Fruit fly (Drosophila melanogaster) whole organism, embryonic: ENCODE data around the gene mol.

Experiments used
- Atf6 ChIP-seq: fragments of 200-800 bp; sonication (Bioruptor generic); IDR thresholded peaks from 2 replicates; pipeline ENCODE4 v1.3.6; 2022; ENCODE audit warnings: missing biosample characterization, missing genetic modification characterization
- CG10267 ChIP-seq: fragments of 200-800 bp; sonication (Bioruptor generic); optimal IDR thresholded peaks from 2 replicates; lab custom pipeline; 2018; ENCODE audit warnings: missing biosample characterization, mild to moderate bottlenecking, missing genetic modification characterization, moderate library complexity
- CG10462 ChIP-seq: fragments of 200-800 bp; sonication (Bioruptor generic); optimal IDR thresholded peaks from 2 replicates; lab custom pipeline; 2016; ENCODE audit warnings: missing biosample characterization, missing genetic modification characterization
- CG12744 ChIP-seq: fragments of 200-800 bp; sonication (Bioruptor generic); optimal IDR thresholded peaks from 2 replicates; lab custom pipeline; 2016; ENCODE audit warnings: missing biosample characterization, missing genetic modification characterization
- CG12769 ChIP-seq: fragments of 200-800 bp; sonication (Bioruptor generic); optimal IDR thresholded peaks from 2 replicates; lab custom pipeline; 2019; ENCODE audit warnings: missing biosample characterization, mild to moderate bottlenecking, missing genetic modification characterization, moderate library complexity
- CG14014 ChIP-seq: fragments of 200-800 bp; sonication (Bioruptor generic); IDR thresholded peaks from 2 replicates; pipeline ENCODE4 v1.3.6; 2022; ENCODE audit warnings: missing biosample characterization, missing genetic modification characterization
- CG15479 ChIP-seq: fragments of 200-800 bp; sonication (Bioruptor generic); optimal IDR thresholded peaks from 3 replicates; lab custom pipeline; 2019; ENCODE audit warnings: missing biosample characterization, mild to moderate bottlenecking, missing genetic modification characterization, moderate library complexity
- CG15696 ChIP-seq: fragments of 200-800 bp; sonication (Bioruptor generic); optimal IDR thresholded peaks from 2 replicates; lab custom pipeline; 2019; ENCODE audit warnings: missing biosample characterization, mild to moderate bottlenecking, missing genetic modification characterization, moderate library complexity
- CG1647 ChIP-seq: fragments of 200-800 bp; sonication (Bioruptor generic); optimal IDR thresholded peaks from 3 replicates; lab custom pipeline; 2016; ENCODE audit warnings: missing biosample characterization, missing genetic modification characterization
- CG17385 ChIP-seq: fragments of 200-800 bp; sonication (Bioruptor generic); optimal IDR thresholded peaks from 3 replicates; lab custom pipeline; 2018; ENCODE audit warnings: missing biosample characterization, mild to moderate bottlenecking, missing genetic modification characterization
- CG2129 ChIP-seq: fragments of 200-800 bp; sonication (Bioruptor generic); IDR thresholded peaks from 2 replicates; pipeline ENCODE4 v1.3.6; 2022; ENCODE audit warnings: missing biosample characterization, missing genetic modification characterization; ENCODE audit not compliant: partially characterized antibody
- CG2199 ChIP-seq: fragments of 200-800 bp; sonication (Bioruptor generic); IDR thresholded peaks from 3 replicates; pipeline ENCODE4 v1.3.6; 2022; ENCODE audit warnings: missing biosample characterization, missing genetic modification characterization
- CG2875 ChIP-seq: fragments of 200-800 bp; sonication (Bioruptor generic); optimal IDR thresholded peaks from 2 replicates; lab custom pipeline; 2017; ENCODE audit warnings: missing biosample characterization, mild to moderate bottlenecking, missing genetic modification characterization, missing genetic modification reagents
- CG30403 ChIP-seq: fragments of 200-800 bp; sonication (Bioruptor generic); optimal IDR thresholded peaks from 3 replicates; lab custom pipeline; 2016; ENCODE audit warnings: missing biosample characterization, missing genetic modification characterization
- CG3281 ChIP-seq: fragments of 200-800 bp; sonication (Bioruptor generic); optimal IDR thresholded peaks from 3 replicates; lab custom pipeline; 2017; ENCODE audit warnings: missing biosample characterization, mild to moderate bottlenecking, missing genetic modification characterization
- CG33213 ChIP-seq: fragments of 200-800 bp; sonication (Bioruptor generic); optimal IDR thresholded peaks from 3 replicates; lab custom pipeline; 2016; ENCODE audit warnings: missing biosample characterization, missing genetic modification characterization
- CG4360 ChIP-seq: fragments of 200-800 bp; sonication (Bioruptor generic); IDR thresholded peaks from 2 replicates; pipeline ENCODE4 v1.3.6; 2022; ENCODE audit warnings: missing biosample characterization, missing genetic modification characterization
- CG4424 ChIP-seq: fragments of 200-800 bp; sonication (Bioruptor generic); optimal IDR thresholded peaks from 3 replicates; lab custom pipeline; 2016; ENCODE audit warnings: missing biosample characterization, missing genetic modification characterization
- CG4730 ChIP-seq: fragments of 200-800 bp; sonication (Bioruptor generic); IDR thresholded peaks from 2 replicates; pipeline ENCODE4 v1.3.6; 2022; ENCODE audit warnings: missing biosample characterization, missing genetic modification characterization
- CG7357 ChIP-seq: fragments of 200-800 bp; sonication (Bioruptor generic); IDR thresholded peaks from 3 replicates; pipeline ENCODE4 v1.3.6; 2022; ENCODE audit warnings: missing biosample characterization, missing genetic modification characterization
- CG8290 ChIP-seq, 3 experiments: fragments of 200-800 bp; sonication (Bioruptor generic); optimal IDR thresholded peaks; 2 replicates each; lab custom pipeline; 2016 to 2019; ENCODE audit warnings: missing biosample characterization in 3 of 3, missing genetic modification characterization in 3 of 3, mild to moderate bottlenecking in 2 of 3, moderate library complexity in 1 of 3
- CG8359 ChIP-seq: fragments of 200-800 bp; sonication (Bioruptor generic); optimal IDR thresholded peaks from 2 replicates; lab custom pipeline; 2017; ENCODE audit warnings: missing biosample characterization, mild to moderate bottlenecking, missing genetic modification characterization, borderline replicate concordance
- CHES-1-like ChIP-seq: fragments of 200-800 bp; sonication (Bioruptor generic); optimal IDR thresholded peaks from 2 replicates; lab custom pipeline; 2016; ENCODE audit warnings: missing biosample characterization, missing genetic modification characterization
- Dfd ChIP-seq, 2 experiments: fragments of >200 bp; optimal IDR thresholded peaks; 2 replicates each; lab custom pipeline; 2017; ENCODE audit warnings: missing biosample characterization in 2 of 2, missing genetic modification characterization in 2 of 2
- Dref ChIP-seq: fragments of 200-800 bp; sonication (Bioruptor generic); IDR thresholded peaks from 2 replicates; pipeline ENCODE4 v1.3.6; 2022; ENCODE audit warnings: missing biosample characterization, missing genetic modification characterization
- ERR ChIP-seq: fragments of 200-800 bp; sonication (Bioruptor generic); optimal IDR thresholded peaks from 2 replicates; lab custom pipeline; 2016; ENCODE audit warnings: missing biosample characterization, missing genetic modification characterization
- HLHmδ ChIP-seq: fragments of 200-800 bp; sonication (Bioruptor generic); optimal IDR thresholded peaks from 2 replicates; lab custom pipeline; 2018; ENCODE audit warnings: missing biosample characterization, mild to moderate bottlenecking, missing genetic modification characterization, moderate library complexity
- Hr39 ChIP-seq: fragments of >200 bp; optimal IDR thresholded peaks from 2 replicates; lab custom pipeline; 2017
- Lim3 ChIP-seq: fragments of 200-800 bp; sonication (Bioruptor generic); IDR thresholded peaks from 2 replicates; pipeline ENCODE4 v1.3.6; 2022; ENCODE audit warnings: missing biosample characterization, missing genetic modification characterization
- Meics ChIP-seq: fragments of 200-800 bp; sonication (Bioruptor generic); optimal IDR thresholded peaks from 2 replicates; lab custom pipeline; 2017; ENCODE audit warnings: missing biosample characterization, mild to moderate bottlenecking, missing genetic modification characterization
- NK7.1 ChIP-seq: fragments of 200-800 bp; sonication (Bioruptor generic); optimal IDR thresholded peaks from 3 replicates; lab custom pipeline; 2016; ENCODE audit warnings: missing biosample characterization, missing genetic modification characterization
- Pdp1 ChIP-seq, 2 experiments: fragments of 200-800 bp; sonication (Bioruptor generic); optimal IDR thresholded peaks; 3 replicates each; lab custom pipeline; 2016; ENCODE audit warnings: missing biosample characterization in 2 of 2, missing genetic modification characterization in 2 of 2, mild to moderate bottlenecking in 1 of 2, moderate library complexity in 1 of 2
- Ravus ChIP-seq: fragments of 200-800 bp; sonication (Bioruptor generic); IDR thresholded peaks from 2 replicates; pipeline ENCODE4 v1.3.6; 2022; ENCODE audit warnings: missing biosample characterization, missing genetic modification characterization
- TFAM ChIP-seq: fragments of 200-800 bp; sonication (Bioruptor generic); optimal IDR thresholded peaks from 2 replicates; lab custom pipeline; 2017; ENCODE audit warnings: missing biosample characterization, missing genetic modification characterization, inconsistent platforms
- Trl ChIP-seq, 3 experiments: fragments of >200 bp in 2 of 3; fragments of 200-800 bp in 1 of 3; sonication (Bioruptor generic) in 1 of 3; optimal IDR thresholded peaks; 2 replicates in 1 of 3; 3 replicates in 2 of 3; lab custom pipeline; 2016 to 2017; ENCODE audit warnings: missing biosample characterization in 1 of 3, missing genetic modification characterization in 1 of 3
- Xbp1 ChIP-seq: fragments of 200-800 bp; sonication (Bioruptor generic); optimal IDR thresholded peaks from 3 replicates; lab custom pipeline; 2016; ENCODE audit warnings: missing biosample characterization, mild to moderate bottlenecking, missing genetic modification characterization
- ac ChIP-seq: fragments of 200-800 bp; sonication (Bioruptor generic); optimal IDR thresholded peaks from 3 replicates; lab custom pipeline; 2017; ENCODE audit warnings: missing biosample characterization, mild to moderate bottlenecking, missing genetic modification characterization
- chinmo ChIP-seq: fragments of 200-800 bp; sonication (Bioruptor generic); IDR thresholded peaks from 4 replicates; pipeline ENCODE4 v1.3.6; 2022; ENCODE audit warnings: missing biosample characterization, missing genetic modification characterization; ENCODE audit not compliant: partially characterized antibody
- dati ChIP-seq: fragments of 200-800 bp; sonication (Bioruptor generic); IDR thresholded peaks from 2 replicates; pipeline ENCODE4 v1.3.6; 2022; ENCODE audit warnings: missing biosample characterization, missing genetic modification characterization
- ems ChIP-seq: fragments of 200-800 bp; sonication (Bioruptor generic); optimal IDR thresholded peaks from 3 replicates; lab custom pipeline; 2016; ENCODE audit warnings: missing biosample characterization, missing genetic modification characterization
- ftz-f1 ChIP-seq: fragments of 200-800 bp; sonication (Bioruptor generic); optimal IDR thresholded peaks from 2 replicates; lab custom pipeline; 2016; ENCODE audit warnings: missing biosample characterization, missing genetic modification characterization
- h ChIP-seq: fragments of >200 bp; optimal IDR thresholded peaks from 2 replicates; lab custom pipeline; 2017
- hbn ChIP-seq: fragments of 200-800 bp; sonication (Bioruptor generic); IDR thresholded peaks from 2 replicates; pipeline ENCODE4 v1.3.6; 2022; ENCODE audit warnings: missing biosample characterization, missing genetic modification characterization; ENCODE audit not compliant: partially characterized antibody
- ken ChIP-seq: fragments of 200-800 bp; sonication (Bioruptor generic); IDR thresholded peaks from 3 replicates; pipeline ENCODE4 v1.3.6; 2022; ENCODE audit warnings: missing biosample characterization, missing genetic modification characterization
- kni ChIP-seq: fragments of 200-800 bp; sonication (Bioruptor generic); optimal IDR thresholded peaks from 3 replicates; lab custom pipeline; 2017; ENCODE audit warnings: mild to moderate bottlenecking, missing biosample characterization, missing genetic modification reagents, missing genetic modification characterization
- nau ChIP-seq: fragments of 200-800 bp; sonication (Bioruptor generic); optimal IDR thresholded peaks from 3 replicates; lab custom pipeline; 2017; ENCODE audit warnings: missing biosample characterization, mild to moderate bottlenecking, missing genetic modification characterization, missing genetic modification reagents
- nerfin-1 ChIP-seq: fragments of 200-800 bp; sonication (Bioruptor generic); optimal IDR thresholded peaks from 3 replicates; lab custom pipeline; 2019; ENCODE audit warnings: missing biosample characterization, mild to moderate bottlenecking, missing genetic modification characterization, moderate library complexity
- pfk ChIP-seq: fragments of 200-800 bp; sonication (Bioruptor generic); optimal IDR thresholded peaks from 2 replicates; lab custom pipeline; 2018; ENCODE audit warnings: missing biosample characterization, mild to moderate bottlenecking, missing genetic modification characterization, moderate library complexity
- pzg ChIP-seq: fragments of 200-800 bp; sonication (Bioruptor generic); optimal IDR thresholded peaks from 3 replicates; lab custom pipeline; 2018; ENCODE audit warnings: missing biosample characterization, mild to moderate bottlenecking, missing genetic modification characterization, moderate library complexity
- usp ChIP-seq: fragments of >200 bp; optimal IDR thresholded peaks from 2 replicates; lab custom pipeline; 2017; ENCODE audit warnings: missing biosample characterization, missing genetic modification characterization

The mol gene

dm6 chr2L:15009703-15010102, 12.3 kb upstream of the mol start, which contains the start of the genes THG and Rnmt (continued):
- TF ChIP-seq CG14014 = peak; percentile 86
- peak; percentile 58 for TF ChIP-seq CG12744 (GFP tag; lab: Kevin White, UChicago)
- TF ChIP-seq Dfd (GFP tag; optimal IDR thresholded peaks at IDR 0.05; lab: Kevin White, UChicago) = no peak
- TF ChIP-seq Lim3 (GFP tag; lab: Robert Waterston, UW) = peak; percentile 38; the same call in 1 of the 2 replicates
- TF ChIP-seq h (lab: Kevin White, UChicago) = no peak
- TF ChIP-seq TFAM (GFP tag; lab: Kevin White, UChicago) = no peak
- TF ChIP-seq CG12769 = peak; percentile 79
- TF ChIP-seq usp (GFP tag; lab: Kevin White, UChicago) = no peak
- TF ChIP-seq CG15696 (tag; lab: Kevin White, UChicago) = peak; percentile 82
- peak; percentile 91 for TF ChIP-seq Xbp1 (GFP tag; lab: Kevin White, UChicago)
- peak; percentile 44 for TF ChIP-seq CG33213 (GFP tag; lab: Kevin White, UChicago)
- no peak for TF ChIP-seq Hr39 (lab: Kevin White, UChicago)
- no peak for TF ChIP-seq chinmo (GFP tag; lab: Robert Waterston, UW)
- no peak; the same call in 2 of the 3 replicates for TF ChIP-seq CG7357 (GFP tag; lab: Robert Waterston, UW)
- TF ChIP-seq CG1647 (GFP tag; lab: Kevin White, UChicago) = peak; percentile 54
- TF ChIP-seq Dref (GFP tag; lab: Robert Waterston, UW) = peak; percentile 82
- TF ChIP-seq CG8290 (GFP tag; optimal IDR thresholded peaks at IDR 0.05; lab: Kevin White, UChicago) = peak; percentile 77
- TF ChIP-seq CG8290 (tag; optimal IDR thresholded peaks at IDR 0.05; lab: Kevin White, UChicago) = peak; percentile 6 to 58
- TF ChIP-seq hbn (GFP tag; lab: Robert Waterston, UW) = peak; percentile 83
- peak; percentile 55 for TF ChIP-seq nau
- peak; percentile 82 for TF ChIP-seq CG4424 (GFP tag; lab: Kevin White, UChicago)
- TF ChIP-seq CG10462 (GFP tag; lab: Kevin White, UChicago) = peak; percentile 71
- peak; percentile 87 for TF ChIP-seq Atf6
- peak; percentile 31 for TF ChIP-seq ERR (GFP tag; lab: Kevin White, UChicago)
- TF ChIP-seq kni = no peak
- peak; percentile 0 for TF ChIP-seq NK7.1 (GFP tag; lab: Kevin White, UChicago)
- peak; percentile 87 for TF ChIP-seq CG2129 (GFP tag; lab: Robert Waterston, UW)
- peak; percentile 73 for TF ChIP-seq CG4730 (GFP tag; lab: Robert Waterston, UW)
- TF ChIP-seq CG8359 (GFP tag; lab: Kevin White, UChicago) = peak; percentile 4
- peak; percentile 26 for TF ChIP-seq ftz-f1
- TF ChIP-seq ems (GFP tag; lab: Kevin White, UChicago) = peak; percentile 78
- 0 out of 2 replicates have a peak, but pooled peaks have one; percentile 37 for TF ChIP-seq dati (GFP tag; lab: Robert Waterston, UW)
- peak; percentile 77 for TF ChIP-seq CG17385 (GFP tag; lab: Kevin White, UChicago)
- TF ChIP-seq CG2875 = peak; percentile 45
- TF ChIP-seq Meics (GFP tag; lab: Kevin White, UChicago) = peak; percentile 72
- no peak for TF ChIP-seq Trl (optimal IDR thresholded peaks at IDR 0.05; lab: Kevin White, UChicago)
- TF ChIP-seq Trl (GFP tag; optimal IDR thresholded peaks at IDR 0.05; lab: Kevin White, UChicago) = peak; percentile 69
- TF ChIP-seq pzg (GFP tag; lab: Kevin White, UChicago) = peak; percentile 54
- peak; percentile 56; the same call in 1 of the 3 replicates for TF ChIP-seq CG2199 (GFP tag; lab: Robert Waterston, UW)
- TF ChIP-seq CHES-1-like (GFP tag; lab: Kevin White, UChicago) = peak; percentile 59
- TF ChIP-seq Ravus (GFP tag; lab: Robert Waterston, UW) = peak; percentile 28; the same call in 1 of the 2 replicates
- no peak for TF ChIP-seq ac
- TF ChIP-seq ken = peak; percentile 85
- peak; percentile 68 to 69 for TF ChIP-seq Pdp1 (GFP tag; optimal IDR thresholded peaks at IDR 0.05; lab: Kevin White, UChicago)
- TF ChIP-seq nerfin-1 (tag; lab: Kevin White, UChicago) = peak; percentile 55
- TF ChIP-seq CG4360 (GFP tag; lab: Robert Waterston, UW) = no peak
- TF ChIP-seq HLHmδ (GFP tag; lab: Kevin White, UChicago) = no peak
- peak; percentile 93 for TF ChIP-seq CG30403 (GFP tag; lab: Kevin White, UChicago)
- peak; percentile 74 for TF ChIP-seq CG3281 (GFP tag; lab: Kevin White, UChicago)
- no peak for TF ChIP-seq CG15479 (GFP tag; lab: Kevin White, UChicago)
- TF ChIP-seq pfk (GFP tag; lab: Kevin White, UChicago) = peak; percentile 6
- TF ChIP-seq CG10267 (tag; lab: Kevin White, UChicago) = peak; percentile 84
